Worm (Caenorhabditis elegans): ENCODE data around the gene nhr-206.

- no peak for TF ChIP-seq dao-5 (tag; optimal IDR thresholded peaks at IDR 0.05)
- no peak for TF ChIP-seq him-1 (tag; optimal IDR thresholded peaks at IDR 0.05)
- TF ChIP-seq W03F9.2 (tag; optimal IDR thresholded peaks at IDR 0.05), result no peak
These were observed 11.5 kb upstream of the nhr-206 start, which contains the start of gene R07B7.9 for ce11 chrV:12080274-12080673.
